Fruit fly (Drosophila melanogaster) whole organism, embryonic: ENCODE measurements around the gene CG5191.

ENCODE experiments used
- ATbp ChIP-seq: fragments of 200-800 bp; sonication (Bioruptor generic); optimal IDR thresholded peaks from 2 replicates; lab custom pipeline; 2017; ENCODE audit warnings: missing biosample characterization, mild to moderate bottlenecking, missing genetic modification characterization, missing genetic modification reagents
- Awh ChIP-seq: fragments of 200-800 bp; sonication (Bioruptor generic); IDR thresholded peaks from 2 replicates; pipeline ENCODE4, ENCODE4 v1.3.6; 2022; ENCODE audit warnings: missing biosample characterization, missing genetic modification characterization
- CG10565 ChIP-seq: fragments of 200-800 bp; sonication (Bioruptor generic); optimal IDR thresholded peaks from 3 replicates; lab custom pipeline; 2016; ENCODE audit warnings: missing biosample characterization, mild to moderate bottlenecking, missing genetic modification characterization
- CG12219 ChIP-seq: fragments of 200-800 bp; sonication (Bioruptor generic); optimal IDR thresholded peaks from 3 replicates; lab custom pipeline; 2018; ENCODE audit warnings: missing biosample characterization, mild to moderate bottlenecking, missing genetic modification characterization
- CG13624 ChIP-seq: fragments of 200-800 bp; sonication (Bioruptor generic); optimal IDR thresholded peaks from 2 replicates; lab custom pipeline; 2016; ENCODE audit warnings: missing biosample characterization, missing genetic modification characterization
- CG13894 ChIP-seq: fragments of 200-800 bp; sonication (Bioruptor generic); optimal IDR thresholded peaks from 3 replicates; lab custom pipeline; 2018; ENCODE audit warnings: missing biosample characterization, mild to moderate bottlenecking, missing genetic modification characterization, moderate library complexity
- CG14860 ChIP-seq: fragments of 200-800 bp; sonication (Bioruptor generic); IDR thresholded peaks from 3 replicates; pipeline ENCODE4 v1.3.6; 2022; ENCODE audit warnings: missing biosample characterization, missing genetic modification characterization; ENCODE audit not compliant: partially characterized antibody
- CG1603 ChIP-seq: fragments of 200-800 bp; sonication (Bioruptor generic); optimal IDR thresholded peaks from 2 replicates; lab custom pipeline; 2019; ENCODE audit warnings: missing biosample characterization, mild to moderate bottlenecking, missing genetic modification characterization, moderate library complexity
- CG17328 ChIP-seq: fragments of 200-800 bp; sonication (Bioruptor generic); IDR thresholded peaks from 2 replicates; pipeline ENCODE4 v1.3.6; 2022; ENCODE audit warnings: missing biosample characterization, missing genetic modification characterization
- CG2116 ChIP-seq: fragments of 200-800 bp; sonication (Bioruptor generic); optimal IDR thresholded peaks from 3 replicates; lab custom pipeline; 2018; ENCODE audit warnings: missing biosample characterization, mild to moderate bottlenecking, missing genetic modification characterization
- CG2199 ChIP-seq: fragments of 200-800 bp; sonication (Bioruptor generic); IDR thresholded peaks from 3 replicates; pipeline ENCODE4 v1.3.6; 2022; ENCODE audit warnings: missing biosample characterization, missing genetic modification characterization
- CG3065 ChIP-seq: fragments of 200-800 bp; sonication (Bioruptor generic); optimal IDR thresholded peaks from 2 replicates; lab custom pipeline; 2016; ENCODE audit warnings: missing biosample characterization, missing genetic modification characterization
- CG34224 ChIP-seq: fragments of 200-800 bp; sonication (Bioruptor generic); IDR thresholded peaks from 3 replicates; pipeline ENCODE4 v1.3.6; 2022; ENCODE audit warnings: missing biosample characterization, missing genetic modification characterization; ENCODE audit not compliant: partially characterized antibody
- CG43689 ChIP-seq: fragments of 200-800 bp; sonication (Bioruptor generic); IDR thresholded peaks from 2 replicates; pipeline ENCODE4 v1.3.6; 2022; ENCODE audit warnings: missing biosample characterization, missing genetic modification characterization
- CG4617 ChIP-seq: fragments of 200-800 bp; sonication (Bioruptor generic); optimal IDR thresholded peaks from 3 replicates; lab custom pipeline; 2016; ENCODE audit warnings: missing biosample characterization, missing genetic modification characterization, borderline replicate concordance
- CG4730 ChIP-seq: fragments of 200-800 bp; sonication (Bioruptor generic); IDR thresholded peaks from 2 replicates; pipeline ENCODE4 v1.3.6; 2022; ENCODE audit warnings: missing biosample characterization, missing genetic modification characterization
- CG6683 ChIP-seq: fragments of 200-800 bp; sonication (Bioruptor generic); optimal IDR thresholded peaks from 2 replicates; lab custom pipeline; 2017; ENCODE audit warnings: missing biosample characterization, mild to moderate bottlenecking, missing genetic modification characterization, missing genetic modification reagents
- CG6765 ChIP-seq: fragments of 200-800 bp; sonication (Bioruptor generic); optimal IDR thresholded peaks from 3 replicates; lab custom pipeline; 2017; ENCODE audit warnings: missing biosample characterization, mild to moderate bottlenecking, missing genetic modification characterization
- CG7928 ChIP-seq: fragments of 200-800 bp; sonication (Bioruptor generic); optimal IDR thresholded peaks from 2 replicates; lab custom pipeline; 2017; ENCODE audit warnings: missing biosample characterization, mild to moderate bottlenecking, missing genetic modification characterization
- Camta ChIP-seq: fragments of 200-800 bp; sonication (Bioruptor generic); optimal IDR thresholded peaks from 2 replicates; lab custom pipeline; 2016; ENCODE audit warnings: missing biosample characterization, missing genetic modification characterization
- Dip3 ChIP-seq: fragments of 200-800 bp; sonication (Bioruptor generic); optimal IDR thresholded peaks from 3 replicates; lab custom pipeline; 2016; ENCODE audit warnings: missing biosample characterization, missing genetic modification characterization
- Dref ChIP-seq: fragments of 200-800 bp; sonication (Bioruptor generic); IDR thresholded peaks from 2 replicates; pipeline ENCODE4 v1.3.6; 2022; ENCODE audit warnings: missing biosample characterization, missing genetic modification characterization
- E2f2 ChIP-seq: fragments of 200-800 bp; sonication (Bioruptor generic); IDR thresholded peaks from 2 replicates; pipeline ENCODE4 v1.3.6; 2022; ENCODE audit warnings: missing biosample characterization, missing genetic modification characterization
- Ets65A ChIP-seq: fragments of 200-800 bp; sonication (Bioruptor generic); peaks from one replicate; lab custom pipeline; 2016; ENCODE audit warnings: missing biosample characterization, missing genetic modification characterization
- Fer1 ChIP-seq: fragments of 200-800 bp; sonication (Bioruptor generic); optimal IDR thresholded peaks from 2 replicates; lab custom pipeline; 2017; ENCODE audit warnings: missing biosample characterization, mild to moderate bottlenecking, missing genetic modification characterization
- HLH3B ChIP-seq: fragments of 200-800 bp; sonication (Bioruptor generic); IDR thresholded peaks from 2 replicates; pipeline ENCODE4 v1.3.6; 2022; ENCODE audit warnings: missing biosample characterization, missing genetic modification characterization
- HLHmδ ChIP-seq: fragments of 200-800 bp; sonication (Bioruptor generic); optimal IDR thresholded peaks from 2 replicates; lab custom pipeline; 2018; ENCODE audit warnings: missing biosample characterization, mild to moderate bottlenecking, missing genetic modification characterization, moderate library complexity
- Hr78 ChIP-seq, 2 experiments: fragments of 200-800 bp in 1 of 2; fragments of >200 bp in 1 of 2; sonication (Bioruptor generic) in 1 of 2; optimal IDR thresholded peaks; 2 replicates each; lab custom pipeline; 2017 to 2019; ENCODE audit warnings: missing biosample characterization in 2 of 2, missing genetic modification characterization in 2 of 2, mild to moderate bottlenecking in 1 of 2, moderate library complexity in 1 of 2
- MBD-R2 ChIP-seq: fragments of 200-800 bp; sonication (Bioruptor generic); IDR thresholded peaks from 2 replicates; pipeline ENCODE4 v1.3.6; 2022; ENCODE audit warnings: missing biosample characterization, missing genetic modification characterization
- Med ChIP-seq: fragments of 200-800 bp; sonication (Bioruptor generic); peaks from one replicate; lab custom pipeline; 2016; ENCODE audit warnings: missing biosample characterization, missing genetic modification characterization, mild to moderate bottlenecking, inconsistent platforms, moderate library complexity
- Nf-YB ChIP-seq: fragments of 200-800 bp; sonication (Bioruptor generic); optimal IDR thresholded peaks from 3 replicates; lab custom pipeline; 2019; ENCODE audit warnings: missing biosample characterization, mild to moderate bottlenecking, missing genetic modification characterization, moderate library complexity
- Ssrp ChIP-seq: fragments of 200-800 bp; sonication (Bioruptor generic); optimal IDR thresholded peaks from 2 replicates; lab custom pipeline; 2018; ENCODE audit warnings: missing biosample characterization, mild to moderate bottlenecking, missing genetic modification characterization, moderate library complexity
- Vsx1 ChIP-seq: fragments of 200-800 bp; sonication (Bioruptor generic); optimal IDR thresholded peaks from 2 replicates; lab custom pipeline; 2017; ENCODE audit warnings: missing biosample characterization, mild to moderate bottlenecking, missing genetic modification characterization, missing genetic modification reagents
- abd-A ChIP-seq: fragments of 200-800 bp; sonication (Bioruptor generic); optimal IDR thresholded peaks from 3 replicates; lab custom pipeline; 2019; ENCODE audit warnings: missing biosample characterization, mild to moderate bottlenecking, missing genetic modification characterization, moderate library complexity
- ash1 ChIP-seq: fragments of 200-800 bp; sonication (Bioruptor generic); optimal IDR thresholded peaks from 2 replicates; lab custom pipeline; 2018; ENCODE audit warnings: missing biosample characterization, mild to moderate bottlenecking, missing genetic modification characterization
- bigmax ChIP-seq: fragments of 200-800 bp; sonication (Bioruptor generic); optimal IDR thresholded peaks from 2 replicates; lab custom pipeline; 2018; ENCODE audit warnings: missing biosample characterization, mild to moderate bottlenecking, missing genetic modification characterization
- bsh ChIP-seq, 2 experiments: fragments of 200-800 bp; sonication (Bioruptor generic); optimal IDR thresholded peaks; 2 replicates each; lab custom pipeline; 2017 to 2018; ENCODE audit warnings: mild to moderate bottlenecking in 2 of 2, missing biosample characterization in 2 of 2, missing genetic modification characterization in 2 of 2, moderate library complexity in 1 of 2
- chif ChIP-seq, 2 experiments: fragments of 200-800 bp; sonication (Bioruptor generic); optimal IDR thresholded peaks; 3 replicates each; lab custom pipeline; 2016; ENCODE audit warnings: missing biosample characterization in 2 of 2, missing genetic modification characterization in 2 of 2
- eve ChIP-seq, 2 experiments: fragments of >200 bp; optimal IDR thresholded peaks; 2 replicates each; lab custom pipeline; 2017; ENCODE audit warnings: missing biosample characterization in 2 of 2, missing genetic modification characterization in 2 of 2
- ftz-f1 ChIP-seq: fragments of 200-800 bp; sonication (Bioruptor generic); optimal IDR thresholded peaks from 2 replicates; lab custom pipeline; 2016; ENCODE audit warnings: missing biosample characterization, missing genetic modification characterization
- gfzf ChIP-seq: fragments of 200-800 bp; sonication (Bioruptor generic); optimal IDR thresholded peaks from 2 replicates; lab custom pipeline; 2016; ENCODE audit warnings: missing biosample characterization, mild to moderate bottlenecking, missing genetic modification characterization, moderate library complexity
- grn ChIP-seq: fragments of 200-800 bp; sonication (Bioruptor generic); optimal IDR thresholded peaks from 3 replicates; lab custom pipeline; 2017; ENCODE audit warnings: missing biosample characterization, missing genetic modification characterization
- hb ChIP-seq: fragments of 200-800 bp; sonication (Bioruptor generic); IDR thresholded peaks from 3 replicates; pipeline ENCODE4 v1.3.6; 2022; ENCODE audit warnings: missing biosample characterization, missing genetic modification characterization; ENCODE audit not compliant: partially characterized antibody
- hbn ChIP-seq: fragments of 200-800 bp; sonication (Bioruptor generic); IDR thresholded peaks from 2 replicates; pipeline ENCODE4 v1.3.6; 2022; ENCODE audit warnings: missing biosample characterization, missing genetic modification characterization; ENCODE audit not compliant: partially characterized antibody
- kah ChIP-seq: fragments of 200-800 bp; sonication (Bioruptor generic); optimal IDR thresholded peaks from 2 replicates; lab custom pipeline; 2018; ENCODE audit warnings: missing biosample characterization, mild to moderate bottlenecking, missing genetic modification characterization
- maf-S ChIP-seq: fragments of 200-800 bp; sonication (Bioruptor generic); optimal IDR thresholded peaks from 2 replicates; lab custom pipeline; 2016; ENCODE audit warnings: missing biosample characterization, missing genetic modification characterization
- onecut ChIP-seq: fragments of 200-800 bp; sonication (Bioruptor generic); IDR thresholded peaks from 2 replicates; pipeline ENCODE4 v1.3.6; 2022; ENCODE audit warnings: missing biosample characterization, missing genetic modification characterization
- sens ChIP-seq: fragments of 200-800 bp; sonication (Bioruptor generic); peaks from one replicate; lab custom pipeline; 2016; ENCODE audit warnings: missing biosample characterization, missing genetic modification characterization
- sima ChIP-seq: fragments of 200-800 bp; sonication (Bioruptor generic); optimal IDR thresholded peaks from 2 replicates; lab custom pipeline; 2016; ENCODE audit warnings: missing biosample characterization, missing genetic modification characterization
- sisA ChIP-seq: fragments of 200-800 bp; sonication (Bioruptor generic); IDR thresholded peaks from 2 replicates; pipeline ENCODE4 v1.3.6; 2022; ENCODE audit warnings: missing biosample characterization, missing genetic modification characterization
- so ChIP-seq: fragments of 200-800 bp; sonication (Bioruptor generic); IDR thresholded peaks from 3 replicates; pipeline ENCODE4 v1.3.6; 2022; ENCODE audit warnings: missing biosample characterization, missing genetic modification characterization

Gene CG5191

dm6 chr3R:20551487-20552079 is 9.1 kb upstream of the CG5191 start (continued):
- no peak for TF ChIP-seq MBD-R2 (GFP tag; lab: Robert Waterston, UW)
- peak; percentile 45 for TF ChIP-seq Med (GFP tag; lab: Kevin White, UChicago)
- TF ChIP-seq CG3065 (GFP tag; lab: Kevin White, UChicago), result no peak
- no peak for TF ChIP-seq Ssrp (tag; lab: Kevin White, UChicago)
- peak; percentile 38 for TF ChIP-seq Vsx1 (GFP tag; lab: Kevin White, UChicago)
- no peak for TF ChIP-seq CG4617 (GFP tag; lab: Kevin White, UChicago)
- TF ChIP-seq chif (GFP tag; optimal IDR thresholded peaks at IDR 0.05; lab: Kevin White, UChicago), result no peak
- no peak for TF ChIP-seq Awh (GFP tag; lab: Robert Waterston, UW)
- TF ChIP-seq hbn (GFP tag; lab: Robert Waterston, UW), result no peak
- TF ChIP-seq HLHmδ, result no peak
- no peak for TF ChIP-seq CG17328 (GFP tag; lab: Robert Waterston, UW)
- TF ChIP-seq Fer1 (GFP tag; lab: Kevin White, UChicago), result peak; percentile 7
- no peak for TF ChIP-seq sisA (GFP tag; lab: Robert Waterston, UW)
- no peak for TF ChIP-seq CG34224 (GFP tag; lab: Robert Waterston, UW)
- TF ChIP-seq sima (GFP tag; lab: Kevin White, UChicago), result no peak
- TF ChIP-seq kah (GFP tag; lab: Kevin White, UChicago), result no peak
- TF ChIP-seq ash1 (GFP tag; lab: Kevin White, UChicago), result no peak
- TF ChIP-seq sens (GFP tag; lab: Kevin White, UChicago), result no peak
- no peak for TF ChIP-seq E2f2 (GFP tag; lab: Robert Waterston, UW)
- no peak for TF ChIP-seq CG4730
- TF ChIP-seq so (GFP tag; lab: Robert Waterston, UW), result no peak
- peak; percentile 80 for TF ChIP-seq CG7928 (GFP tag; lab: Kevin White, UChicago)
- TF ChIP-seq Nf-YB, result no peak
- TF ChIP-seq Ets65A (GFP tag; lab: Kevin White, UChicago), result peak; percentile 69
- TF ChIP-seq Dip3 (GFP tag; lab: Kevin White, UChicago), result no peak
- no peak for TF ChIP-seq CG10565
- TF ChIP-seq Camta (GFP tag; lab: Kevin White, UChicago), result no peak
- no peak for TF ChIP-seq CG6683
- peak; percentile 14 for TF ChIP-seq CG1603 (tag; lab: Kevin White, UChicago)
- no peak for TF ChIP-seq CG6765 (GFP tag; lab: Kevin White, UChicago)
- TF ChIP-seq ftz-f1, result peak; percentile 8
- TF ChIP-seq Hr78 (GFP tag; optimal IDR thresholded peaks at IDR 0.05; lab: Kevin White, UChicago), result no peak
- no peak for TF ChIP-seq CG43689
- peak; percentile 16 for TF ChIP-seq abd-A (tag; lab: Kevin White, UChicago)
- TF ChIP-seq hb (GFP tag; lab: Robert Waterston, UW), result no peak
- TF ChIP-seq maf-S (GFP tag; lab: Kevin White, UChicago), result no peak

- no peak for TF ChIP-seq CG12219 (GFP tag; lab: Kevin White, UChicago)
- TF ChIP-seq gfzf, result no peak
- TF ChIP-seq CG2199 (GFP tag; lab: Robert Waterston, UW), result 0 out of 3 replicates have a peak, but pooled peaks have one; percentile 17
- no peak for TF ChIP-seq ATbp (GFP tag; lab: Kevin White, UChicago)
- TF ChIP-seq bsh (GFP tag; optimal IDR thresholded peaks at IDR 0.05; lab: Kevin White, UChicago), result no peak
- no peak for TF ChIP-seq HLH3B (GFP tag; lab: Robert Waterston, UW)
- TF ChIP-seq CG1603 (tag; lab: Kevin White, UChicago), result peak; percentile 28
- TF ChIP-seq CG14860 (GFP tag; lab: Robert Waterston, UW), result 0 out of 3 replicates have a peak, but pooled peaks have one; percentile 11
- TF ChIP-seq Dref, result peak; percentile 83
- TF ChIP-seq grn, result peak; percentile 87
- peak; percentile 73 for TF ChIP-seq CG2116 (GFP tag; lab: Kevin White, UChicago)
- TF ChIP-seq bigmax (GFP tag; lab: Kevin White, UChicago), result peak; percentile 81
- TF ChIP-seq onecut (GFP tag; lab: Robert Waterston, UW), result peak; percentile 25; the same call in 1 of the 2 replicates
- TF ChIP-seq sens (GFP tag; lab: Kevin White, UChicago), result peak; percentile 76
- TF ChIP-seq eve (GFP tag; optimal IDR thresholded peaks at IDR 0.05; lab: Kevin White, UChicago), result peak in 1 of 2 experiments; percentile 60
- TF ChIP-seq CG13624 (GFP tag; lab: Kevin White, UChicago), result no peak
- TF ChIP-seq CG13894 (tag; lab: Kevin White, UChicago), result no peak
Measured at dm6 chr3R:20552093-20552492, 8.6 kb upstream of the CG5191 start, which contains the start of gene Stat92E. Gene Stat92E, minus strand, starts transcription at chr3R:20552311.
